Fruit fly (Drosophila melanogaster) whole organism, prepupa: ENCODE results near the gene CG8031.
A peak's percentile ranks its signal among the peaks of the same experiment; 100 is the strongest.

Experiments
- Blimp-1 ChIP-seq: fragments of 200-800 bp; sonication (Bioruptor generic); optimal IDR thresholded peaks from 3 replicates; lab custom pipeline; 2017; ENCODE audit warnings: missing biosample characterization, missing genetic modification characterization, mild to moderate bottlenecking, moderate library complexity, missing genetic modification reagents
- CG10631 ChIP-seq: fragments of 200-800 bp; sonication (Bioruptor generic); optimal IDR thresholded peaks from 2 replicates; lab custom pipeline; 2016; ENCODE audit warnings: missing biosample characterization, missing genetic modification characterization
- CG11294 ChIP-seq: fragments of 200-800 bp; sonication (Bioruptor generic); IDR thresholded peaks from 2 replicates; pipeline ENCODE4 v1.3.6; 2022; ENCODE audit warnings: missing biosample characterization, missing genetic modification characterization
- CG11762 ChIP-seq: fragments of 200-800 bp; sonication (Bioruptor generic); optimal IDR thresholded peaks from 3 replicates; lab custom pipeline; 2016; ENCODE audit warnings: missing biosample characterization, missing genetic modification characterization; ENCODE audit not compliant: insufficient read depth
- CG15336 ChIP-seq: fragments of 200-800 bp; sonication (Bioruptor generic); IDR thresholded peaks from 2 replicates; pipeline ENCODE4 v1.3.6; 2022; ENCODE audit warnings: missing biosample characterization, missing genetic modification characterization
- CG1621 ChIP-seq: fragments of 200-800 bp; sonication (Bioruptor generic); optimal IDR thresholded peaks from 3 replicates; lab custom pipeline; 2018; ENCODE audit warnings: missing biosample characterization, mild to moderate bottlenecking, missing genetic modification characterization
- CG31627 ChIP-seq: fragments of 200-800 bp; sonication (Bioruptor generic); optimal IDR thresholded peaks from 3 replicates; lab custom pipeline; 2016; ENCODE audit warnings: missing biosample characterization, missing genetic modification characterization
- CG34406 ChIP-seq: fragments of 200-800 bp; sonication (Bioruptor generic); optimal IDR thresholded peaks from 3 replicates; lab custom pipeline; 2016; ENCODE audit warnings: missing biosample characterization, missing genetic modification characterization
- CG3919 ChIP-seq: fragments of 200-800 bp; sonication (Bioruptor generic); optimal IDR thresholded peaks from 3 replicates; lab custom pipeline; 2016; ENCODE audit warnings: missing biosample characterization, missing genetic modification characterization
- CG4318 ChIP-seq: fragments of 200-800 bp; sonication (Bioruptor generic); optimal IDR thresholded peaks from 3 replicates; lab custom pipeline; 2017; ENCODE audit warnings: missing biosample characterization, mild to moderate bottlenecking, missing genetic modification characterization
- CG6163 ChIP-seq: fragments of 200-800 bp; sonication (Bioruptor generic); IDR thresholded peaks from 3 replicates; pipeline ENCODE4 v1.3.6; 2022; ENCODE audit warnings: missing biosample characterization, missing genetic modification characterization
- CG6792 ChIP-seq: fragments of 200-800 bp; sonication (Bioruptor generic); optimal IDR thresholded peaks from 3 replicates; lab custom pipeline; 2016; ENCODE audit warnings: missing biosample characterization, missing genetic modification characterization
- CG6808 ChIP-seq: fragments of 200-800 bp; sonication (Bioruptor generic); optimal IDR thresholded peaks from 3 replicates; lab custom pipeline; 2017; ENCODE audit warnings: missing biosample characterization, missing genetic modification characterization, mild to moderate bottlenecking, moderate library complexity, missing genetic modification reagents
- CG6854 ChIP-seq: fragments of 200-800 bp; sonication (Bioruptor generic); optimal IDR thresholded peaks from 2 replicates; lab custom pipeline; 2017; ENCODE audit warnings: missing biosample characterization, mild to moderate bottlenecking, missing genetic modification characterization
- CG7368 ChIP-seq: fragments of 200-800 bp; sonication (Bioruptor generic); optimal IDR thresholded peaks from 3 replicates; lab custom pipeline; 2016; ENCODE audit warnings: missing biosample characterization, missing genetic modification characterization
- CG8119 ChIP-seq: fragments of 200-800 bp; sonication (Bioruptor generic); IDR thresholded peaks from 3 replicates; pipeline ENCODE4 v1.3.6; 2022; ENCODE audit warnings: missing biosample characterization, missing genetic modification characterization
- CG8632 ChIP-seq: fragments of 200-800 bp; sonication (Bioruptor generic); optimal IDR thresholded peaks from 3 replicates; lab custom pipeline; 2016; ENCODE audit warnings: missing biosample characterization, missing genetic modification characterization
- Eip75B ChIP-seq: fragments of 200-800 bp; sonication (Bioruptor generic); optimal IDR thresholded peaks from 3 replicates; lab custom pipeline; 2016; ENCODE audit warnings: missing biosample characterization, missing genetic modification characterization
- Eip93F ChIP-seq: fragments of 200-800 bp; sonication (Bioruptor generic); optimal IDR thresholded peaks from 2 replicates; lab custom pipeline; 2016; ENCODE audit warnings: missing biosample characterization, mild to moderate bottlenecking, missing genetic modification characterization
- Ets21C ChIP-seq: fragments of 200-800 bp; sonication (Bioruptor generic); optimal IDR thresholded peaks from 3 replicates; lab custom pipeline; 2016; ENCODE audit warnings: missing biosample characterization, missing genetic modification characterization
- Gug ChIP-seq: fragments of 200-800 bp; sonication (Bioruptor generic); IDR thresholded peaks from 2 replicates; pipeline ENCODE4 v1.3.6; 2022; ENCODE audit warnings: missing biosample characterization, missing genetic modification characterization
- Hr4 ChIP-seq: fragments of 200-800 bp; sonication (Bioruptor generic); optimal IDR thresholded peaks from 3 replicates; lab custom pipeline; 2016; ENCODE audit warnings: missing biosample characterization, missing genetic modification characterization
- Lpt ChIP-seq: fragments of 200-800 bp; sonication (Bioruptor generic); optimal IDR thresholded peaks from 3 replicates; lab custom pipeline; 2016; ENCODE audit warnings: missing biosample characterization, missing genetic modification characterization
- OdsH ChIP-seq: fragments of 200-800 bp; sonication (Bioruptor generic); optimal IDR thresholded peaks from 3 replicates; lab custom pipeline; 2016; ENCODE audit warnings: missing biosample characterization, missing genetic modification characterization
- Smox ChIP-seq: fragments of 200-800 bp; sonication (Bioruptor generic); optimal IDR thresholded peaks from 3 replicates; lab custom pipeline; 2016; ENCODE audit warnings: missing biosample characterization, missing genetic modification characterization
- Sox102F ChIP-seq: fragments of 200-800 bp; sonication (Bioruptor generic); optimal IDR thresholded peaks from 2 replicates; lab custom pipeline; 2016; ENCODE audit warnings: missing biosample characterization, mild to moderate bottlenecking, missing genetic modification characterization
- Sox15 ChIP-seq: fragments of 200-800 bp; sonication (Bioruptor generic); optimal IDR thresholded peaks from 3 replicates; lab custom pipeline; 2016; ENCODE audit warnings: missing biosample characterization, missing genetic modification characterization
- cyc ChIP-seq: fragments of 200-800 bp; sonication (Bioruptor generic); optimal IDR thresholded peaks from 3 replicates; lab custom pipeline; 2016; ENCODE audit warnings: missing biosample characterization, missing genetic modification characterization
- dac ChIP-seq: fragments of 200-800 bp; sonication (Bioruptor generic); optimal IDR thresholded peaks from 2 replicates; lab custom pipeline; 2017; ENCODE audit warnings: missing biosample characterization, mild to moderate bottlenecking, missing genetic modification characterization
- esn ChIP-seq: fragments of 200-800 bp; sonication (Bioruptor generic); optimal IDR thresholded peaks from 2 replicates; lab custom pipeline; 2016; ENCODE audit warnings: missing biosample characterization, mild to moderate bottlenecking, missing genetic modification characterization, moderate library complexity
- fd59A ChIP-seq: fragments of 200-800 bp; sonication (Bioruptor generic); optimal IDR thresholded peaks from 2 replicates; lab custom pipeline; 2017; ENCODE audit warnings: missing biosample characterization, mild to moderate bottlenecking, missing genetic modification characterization, missing genetic modification reagents
- fd85E ChIP-seq: fragments of 200-800 bp; sonication (Bioruptor generic); optimal IDR thresholded peaks from 3 replicates; lab custom pipeline; 2016; ENCODE audit warnings: missing biosample characterization, missing genetic modification characterization
- fkh ChIP-seq: fragments of 200-800 bp; sonication (Bioruptor generic); optimal IDR thresholded peaks from 3 replicates; lab custom pipeline; 2017; ENCODE audit warnings: missing biosample characterization, mild to moderate bottlenecking, missing genetic modification characterization, moderate library complexity
- pdm3 ChIP-seq: fragments of 200-800 bp; sonication (Bioruptor generic); optimal IDR thresholded peaks from 3 replicates; lab custom pipeline; 2016; ENCODE audit warnings: missing biosample characterization, missing genetic modification characterization
- salr ChIP-seq, 2 experiments: fragments of 200-800 bp; sonication (Bioruptor generic); optimal IDR thresholded peaks; 3 replicates each; lab custom pipeline; 2016 to 2018; ENCODE audit warnings: missing biosample characterization in 2 of 2, missing genetic modification characterization in 2 of 2, mild to moderate bottlenecking in 1 of 2
- ss ChIP-seq, 2 experiments: fragments of 200-800 bp; sonication (Bioruptor generic); optimal IDR thresholded peaks; 2 replicates in 1 of 2; 3 replicates in 1 of 2; lab custom pipeline; 2017 to 2018; ENCODE audit warnings: mild to moderate bottlenecking in 2 of 2, missing biosample characterization in 2 of 2, missing genetic modification characterization in 2 of 2, moderate library complexity in 1 of 2
- topi ChIP-seq: fragments of 200-800 bp; sonication (Bioruptor generic); optimal IDR thresholded peaks from 3 replicates; lab custom pipeline; 2016; ENCODE audit warnings: missing biosample characterization, missing genetic modification characterization
- vri ChIP-seq: fragments of 200-800 bp; sonication (Bioruptor generic); optimal IDR thresholded peaks from 3 replicates; lab custom pipeline; 2016; ENCODE audit warnings: missing biosample characterization, mild to moderate bottlenecking, missing genetic modification characterization

CG8031 gene

dm6 chr3R:13051298-13051723 is 40.2 kb upstream of the CG8031 start, which contains the start of gene CG7966 (continued):
- no peak for TF ChIP-seq Ets21C (GFP tag; lab: Kevin White, UChicago)
- no peak for TF ChIP-seq CG11762 (GFP tag; lab: Kevin White, UChicago)
- no peak for TF ChIP-seq CG11294 (GFP tag; lab: Robert Waterston, UW)
- TF ChIP-seq cyc = no peak
- TF ChIP-seq ss (GFP tag; optimal IDR thresholded peaks at IDR 0.05; lab: Kevin White, UChicago) = peak in 1 of 2 experiments; percentile 47
- no peak for TF ChIP-seq CG7368 (GFP tag; lab: Kevin White, UChicago)
- TF ChIP-seq CG8632 (GFP tag; lab: Kevin White, UChicago) = no peak
- peak; percentile 49 for TF ChIP-seq esn (GFP tag; lab: Kevin White, UChicago)
- no peak for TF ChIP-seq Hr4 (GFP tag; lab: Kevin White, UChicago)
- TF ChIP-seq fkh (GFP tag; lab: Kevin White, UChicago) = peak; percentile 100
- TF ChIP-seq CG31627 (GFP tag; lab: Kevin White, UChicago) = no peak
- no peak for TF ChIP-seq Smox (GFP tag; lab: Kevin White, UChicago)
- TF ChIP-seq fd85E = no peak
- TF ChIP-seq Blimp-1 (GFP tag; lab: Kevin White, UChicago) = no peak
- TF ChIP-seq dac (GFP tag; lab: Kevin White, UChicago) = no peak
- peak; percentile 55; the same call in 1 of the 2 replicates for TF ChIP-seq CG15336
- TF ChIP-seq CG6808 = no peak
- TF ChIP-seq pdm3 (GFP tag; lab: Kevin White, UChicago) = no peak
- TF ChIP-seq CG3919 (GFP tag; lab: Kevin White, UChicago) = peak; percentile 53
- no peak for TF ChIP-seq fd59A (GFP tag; lab: Kevin White, UChicago)
- TF ChIP-seq Eip93F = no peak
- TF ChIP-seq CG6854 (GFP tag; lab: Kevin White, UChicago) = peak; percentile 81
- no peak for TF ChIP-seq CG34406 (GFP tag; lab: Kevin White, UChicago)
- TF ChIP-seq CG1621 = peak; percentile 25
- no peak for TF ChIP-seq Sox15 (GFP tag; lab: Kevin White, UChicago)
- TF ChIP-seq CG8119 (GFP tag; lab: Robert Waterston, UW) = 0 out of 3 replicates have a peak, but pooled peaks have one; percentile 51
- TF ChIP-seq CG6163 (GFP tag; lab: Robert Waterston, UW) = no peak; the same call in 1 of the 3 replicates
- TF ChIP-seq Sox102F (GFP tag; lab: Kevin White, UChicago) = peak; percentile 67
- peak; percentile 42 for TF ChIP-seq Lpt (GFP tag; lab: Kevin White, UChicago)
- peak; percentile 32 for TF ChIP-seq CG6792 (GFP tag; lab: Kevin White, UChicago)
- no peak for TF ChIP-seq Gug (GFP tag; lab: Robert Waterston, UW)
- no peak for TF ChIP-seq OdsH
- TF ChIP-seq topi (GFP tag; lab: Kevin White, UChicago) = peak; percentile 13
- peak; percentile 58 for TF ChIP-seq Eip75B (GFP tag; lab: Kevin White, UChicago)
- peak; percentile 92 for TF ChIP-seq vri (GFP tag; lab: Kevin White, UChicago)
- TF ChIP-seq CG4318 (GFP tag; lab: Kevin White, UChicago) = no peak

DNA sequence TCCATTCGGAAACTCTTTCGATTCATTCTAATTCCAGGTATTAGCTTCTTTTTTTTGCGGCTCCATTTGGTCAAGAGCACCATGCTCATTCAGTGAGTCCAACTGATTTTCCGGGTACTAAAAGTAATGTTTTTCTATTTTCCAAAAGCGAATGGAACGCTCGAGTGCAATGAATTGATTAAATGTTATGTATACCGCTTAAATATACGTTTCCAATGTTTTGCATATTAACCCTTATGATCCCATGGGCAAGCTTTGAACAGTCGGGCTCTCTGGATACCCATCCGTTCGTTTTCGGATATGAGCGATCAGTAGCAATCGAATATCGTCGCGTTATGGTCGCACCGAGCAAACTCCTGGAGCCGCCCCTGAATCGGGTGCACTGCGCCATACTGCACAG is 36.3 kb upstream of the CG8031 start, which contains the start of gene CG31157:
TSS of gene CG31157 (plus strand) at position 301 of the 400 bp plus-strand sequence.
- TF ChIP-seq Hr4 (GFP tag; lab: Kevin White, UChicago) (no peak), CG31627 (GFP tag; lab: Kevin White, UChicago) (no peak), Lpt (GFP tag; lab: Kevin White, UChicago) (no peak), cyc (no peak), salr (GFP tag; optimal IDR thresholded peaks at IDR 0.05; lab: Kevin White, UChicago) (no peak), CG10631 (no peak), vri (GFP tag; lab: Kevin White, UChicago) (no peak), CG11762 (GFP tag; lab: Kevin White, UChicago) (no peak)
